Worm (Caenorhabditis elegans): Measurements from ENCODE around the gene nhr-80.
A peak's percentile ranks its signal among the peaks of the same experiment; 100 is the strongest.

Gene nhr-80

ce11 chrIII:50418-50817 lies 35.7 kb upstream of the nhr-80 start:
- peak; percentile 77 for TF ChIP-seq set-16 (GFP tag; IDR thresholded peaks at IDR 0.05)
- TF ChIP-seq unc-62 (GFP tag; optimal IDR thresholded peaks at IDR 0.05 in 1 of 2): peak in 1 of 2 experiments; percentile 62
- no peak for TF ChIP-seq unc-62 (tag; optimal IDR thresholded peaks at IDR 0.05)
- TF ChIP-seq nhr-28 (tag; optimal IDR thresholded peaks at IDR 0.05): no peak
- TF ChIP-seq gei-8 (GFP tag; optimal IDR thresholded peaks at IDR 0.05): no peak
- TF ChIP-seq dmd-6 (GFP tag; IDR thresholded peaks at IDR 0.05): no peak
- no peak for TF ChIP-seq jun-1 (tag; optimal IDR thresholded peaks at IDR 0.05)
- TF ChIP-seq pqm-1 (tag; optimal IDR thresholded peaks at IDR 0.05): no peak
- no peak for TF ChIP-seq nhr-11 (tag; optimal IDR thresholded peaks at IDR 0.05)
- TF ChIP-seq hlh-30 (tag; optimal IDR thresholded peaks at IDR 0.05; ENCODE audit: insufficient read depth): no peak
- TF ChIP-seq arid-1 (GFP tag; conservative IDR thresholded peaks at IDR 0.05): no peak
- no peak for TF ChIP-seq lin-39 (tag; optimal IDR thresholded peaks at IDR 0.05)
- TF ChIP-seq dmd-8 (GFP tag; IDR thresholded peaks at IDR 0.05): 0 out of 2 replicates have a peak, but pooled peaks have one; percentile 24
- no peak for TF ChIP-seq ceh-62 (tag; optimal IDR thresholded peaks at IDR 0.05)
- TF ChIP-seq hif-1 (tag; optimal IDR thresholded peaks at IDR 0.05): no peak
- no peak for TF ChIP-seq nhr-111 (GFP tag; optimal IDR thresholded peaks at IDR 0.05)
- TF ChIP-seq lin-38 (GFP tag; IDR thresholded peaks at IDR 0.05): no peak
- TF ChIP-seq egl-43 (GFP tag; IDR thresholded peaks at IDR 0.05): 0 out of 2 replicates have a peak, but pooled peaks have one; percentile 12
- no peak for TF ChIP-seq daf-12 (tag; optimal IDR thresholded peaks at IDR 0.05)

DNA sequence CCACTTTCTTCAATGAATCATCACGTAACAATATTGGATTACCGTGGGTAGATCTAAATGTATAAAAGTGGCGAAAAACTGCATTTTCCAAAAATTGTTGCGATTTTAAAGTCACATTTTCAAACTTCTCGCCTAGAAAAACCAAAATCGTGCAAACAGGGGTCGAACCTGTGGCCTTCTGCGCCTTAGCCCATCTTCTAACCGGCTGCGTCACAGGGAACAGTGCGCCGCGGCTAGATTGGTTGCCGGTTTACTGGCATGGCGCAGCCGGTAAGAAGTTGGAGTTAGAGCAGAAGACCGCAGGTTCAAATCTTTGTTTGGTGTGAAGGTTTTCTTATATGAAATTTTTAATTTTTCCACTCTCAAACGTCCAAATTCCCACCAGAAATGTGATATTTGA lies 34.4 kb upstream of the nhr-80 start:
- TF ChIP-seq hlh-11 (tag; optimal IDR thresholded peaks at IDR 0.05): no peak
- TF ChIP-seq nhr-76 (tag; optimal IDR thresholded peaks at IDR 0.05): no peak
- no peak for TF ChIP-seq daf-19 (GFP tag; conservative IDR thresholded peaks at IDR 0.05)
- no peak for TF ChIP-seq nhr-77 (tag; optimal IDR thresholded peaks at IDR 0.05)
- peak in 1 of 2 experiments; percentile 60 for TF ChIP-seq unc-62 (GFP tag; optimal IDR thresholded peaks at IDR 0.05 in 1 of 2)
- TF ChIP-seq unc-62 (tag; optimal IDR thresholded peaks at IDR 0.05): no peak
- TF ChIP-seq cey-2 (tag; optimal IDR thresholded peaks at IDR 0.05; ENCODE audit: borderline replicate concordance, insufficient read depth): no peak
- TF ChIP-seq F44E2.7 (GFP tag; IDR thresholded peaks at IDR 0.05): no peak
- no peak for TF ChIP-seq lin-1 (GFP tag; IDR thresholded peaks at IDR 0.05)
- TF ChIP-seq zip-2 (tag; optimal IDR thresholded peaks at IDR 0.05): no peak
- TF ChIP-seq hif-1 (tag; optimal IDR thresholded peaks at IDR 0.05): no peak
- no peak for TF ChIP-seq snpc-4 (tag; optimal IDR thresholded peaks at IDR 0.05)
- TF ChIP-seq D1046.2 (GFP tag; IDR thresholded peaks at IDR 0.05): 0 out of 2 replicates have a peak, but pooled peaks have one; percentile 57

ce11 chrIII:48329-48728 lies 33.7 kb upstream of the nhr-80 start:
- no peak for TF ChIP-seq nhr-6 (tag; optimal IDR thresholded peaks at IDR 0.05)
- TF ChIP-seq spr-3 (GFP tag; optimal IDR thresholded peaks at IDR 0.05): no peak
- TF ChIP-seq pha-4 (GFP tag; IDR thresholded peaks at IDR 0.05): no peak
- no peak for TF ChIP-seq pha-4 (tag; optimal IDR thresholded peaks at IDR 0.05)
- TF ChIP-seq zag-1 (tag; optimal IDR thresholded peaks at IDR 0.05): no peak
- peak; percentile 97 for TF ChIP-seq aha-1 (tag)
- no peak for TF ChIP-seq hlh-30 (tag; optimal IDR thresholded peaks at IDR 0.05; ENCODE audit: insufficient read depth)
- no peak for TF ChIP-seq snpc-4 (tag; optimal IDR thresholded peaks at IDR 0.05)
- peak; percentile 95 for TF ChIP-seq set-16 (GFP tag; IDR thresholded peaks at IDR 0.05)
- TF ChIP-seq tra-1 (GFP tag; IDR thresholded peaks at IDR 0.05): 0 out of 2 replicates have a peak, but pooled peaks have one; percentile 27
- no peak for TF ChIP-seq ceh-82 (tag; optimal IDR thresholded peaks at IDR 0.05)

DNA sequence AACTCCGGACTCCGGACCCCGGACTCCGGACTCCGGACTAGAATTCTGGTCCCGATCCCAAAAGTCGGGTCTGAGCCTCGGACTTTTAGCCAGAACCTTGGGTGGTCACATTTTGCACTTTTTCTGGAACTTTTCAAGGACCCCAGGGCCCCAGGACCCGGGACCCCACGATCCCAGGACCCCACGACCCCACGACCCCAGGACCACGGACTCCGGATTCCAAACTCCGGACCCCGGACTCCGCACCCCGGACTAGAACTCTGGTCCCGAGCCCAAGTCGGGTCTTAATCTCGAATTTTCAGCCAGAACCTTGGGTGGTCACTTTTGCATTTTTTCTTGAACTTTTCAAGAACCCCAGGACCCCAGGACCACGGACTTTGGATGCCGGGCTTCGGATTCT lies 28.1 kb upstream of the nhr-80 start:
- TF ChIP-seq hmg-1.1 (GFP tag; IDR thresholded peaks at IDR 0.05) (no peak), pha-4 (GFP tag; IDR thresholded peaks at IDR 0.05) (peak; percentile 53; the same call in 1 of the 2 replicates), pha-4 (tag; optimal IDR thresholded peaks at IDR 0.05) (no peak), aha-1 (tag) (peak; percentile 28), set-16 (GFP tag; IDR thresholded peaks at IDR 0.05) (peak; percentile 96)

Data from whole organism, L4 larva.